Worm (Caenorhabditis elegans): ENCODE results near the gene cox-16.

Gene cox-16

DNA sequence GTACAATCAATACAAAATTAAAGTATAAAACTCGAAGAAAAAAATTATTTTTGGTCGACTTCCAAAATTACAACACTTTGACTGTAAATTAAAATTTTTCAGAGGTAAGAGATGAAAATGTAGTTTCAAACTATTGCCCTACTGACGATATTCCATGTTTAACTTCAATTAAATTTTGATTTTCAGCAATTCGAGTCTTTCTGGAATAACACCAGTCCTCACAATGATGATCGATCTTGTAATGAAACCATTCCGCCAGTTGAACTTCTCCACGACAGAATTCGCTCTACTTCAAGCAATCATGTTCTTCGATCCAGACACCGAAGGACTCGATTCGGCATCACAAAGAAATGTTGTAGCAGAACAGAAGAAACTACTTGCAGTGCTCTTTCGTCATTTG, 26.9 kb downstream of the cox-16 start:
- TF ChIP-seq ham-2 (GFP tag; optimal IDR thresholded peaks at IDR 0.05) (no peak), elt-3 (tag; optimal IDR thresholded peaks at IDR 0.05) (no peak), unc-62 (GFP tag; optimal IDR thresholded peaks at IDR 0.05) (no peak), mab-5 (tag; optimal IDR thresholded peaks at IDR 0.05) (no peak), bed-3 (GFP tag; optimal IDR thresholded peaks at IDR 0.05) (no peak), flh-1 (GFP tag; optimal IDR thresholded peaks at IDR 0.05) (no peak), sem-2 (GFP tag; optimal IDR thresholded peaks at IDR 0.05) (no peak), lsy-2 (tag; optimal IDR thresholded peaks at IDR 0.05) (no peak), lin-13 (tag; optimal IDR thresholded peaks at IDR 0.05) (no peak)

DNA sequence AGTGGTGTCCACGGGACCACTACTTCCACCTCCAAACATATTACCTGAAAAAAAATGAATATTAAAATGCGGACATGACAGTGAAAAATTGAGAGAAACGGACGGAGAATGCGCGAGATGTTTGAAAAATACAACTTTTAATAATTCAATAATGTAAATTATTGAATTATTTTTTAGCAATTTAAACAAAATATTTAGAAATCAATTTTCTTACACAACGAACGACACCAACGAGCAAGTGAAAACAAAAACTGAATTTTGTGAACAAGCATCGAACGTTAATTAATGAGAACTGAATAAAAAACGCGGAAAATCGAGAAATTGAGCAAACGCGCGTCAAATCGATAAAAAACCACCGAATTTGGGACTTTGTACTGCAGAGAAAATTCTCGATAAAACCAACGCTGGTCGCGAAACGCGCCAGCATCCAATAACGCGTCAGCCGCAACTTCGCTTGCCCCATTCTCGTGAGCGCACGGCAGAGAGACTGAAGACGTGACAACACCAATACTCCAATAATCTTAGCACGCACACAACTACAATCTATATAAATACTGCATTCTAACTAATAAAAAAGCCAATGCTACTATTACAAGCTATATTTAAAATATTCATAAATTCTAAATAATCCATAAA, 31.1 kb downstream of the cox-16 start, which contains the start of the genes dnj-19 and nhr-47:
Gene dnj-19 (minus strand): TSS at position 51 of the 636 bp plus-strand sequence.
Gene nhr-47 (plus strand): TSS at position 447 of the 636 bp plus-strand sequence.
- no peak for TF ChIP-seq elt-3 (tag; optimal IDR thresholded peaks at IDR 0.05)
- no peak for TF ChIP-seq snpc-4 (tag; optimal IDR thresholded peaks at IDR 0.05)
- no peak for TF ChIP-seq nhr-28 (tag; optimal IDR thresholded peaks at IDR 0.05)
- no peak for TF ChIP-seq nhr-76 (tag; optimal IDR thresholded peaks at IDR 0.05)
- no peak for TF ChIP-seq elt-1 (tag; optimal IDR thresholded peaks at IDR 0.05; ENCODE audit: borderline replicate concordance, insufficient read depth)
- TF ChIP-seq bed-3 (GFP tag; optimal IDR thresholded peaks at IDR 0.05), result peak; percentile 51
- peak; percentile 65 for TF ChIP-seq unc-120 (tag; optimal IDR thresholded peaks at IDR 0.05; ENCODE audit: poor library complexity, severe bottlenecking)
- TF ChIP-seq lsy-2 (tag; optimal IDR thresholded peaks at IDR 0.05), result peak; percentile 72
- peak; percentile 68 for TF ChIP-seq ceh-43 (GFP tag; optimal IDR thresholded peaks at IDR 0.05)
- peak; percentile 14 for TF ChIP-seq tbx-8 (GFP tag; optimal IDR thresholded peaks at IDR 0.05)
- no peak for TF ChIP-seq nhr-2 (tag; optimal IDR thresholded peaks at IDR 0.05)
- TF ChIP-seq sem-2 (GFP tag; optimal IDR thresholded peaks at IDR 0.05), result peak; percentile 28
- peak; percentile 84 for TF ChIP-seq pha-4 (tag; optimal IDR thresholded peaks at IDR 0.05)
- peak; percentile 7 for TF ChIP-seq hlh-1 (tag; optimal IDR thresholded peaks at IDR 0.05)
- peak; percentile 72 for TF ChIP-seq drap-1 (GFP tag; optimal IDR thresholded peaks at IDR 0.05)
- TF ChIP-seq ces-1 (GFP tag; optimal IDR thresholded peaks at IDR 0.05), result peak; percentile 45
- TF ChIP-seq M03D4.4 (tag; optimal IDR thresholded peaks at IDR 0.05), result peak; percentile 65
- no peak for TF ChIP-seq ceh-83 (GFP tag; optimal IDR thresholded peaks at IDR 0.05)
- no peak for TF ChIP-seq mab-5 (tag; optimal IDR thresholded peaks at IDR 0.05)
- peak; percentile 76 for TF ChIP-seq mls-2 (tag; optimal IDR thresholded peaks at IDR 0.05)
- TF ChIP-seq flh-1 (GFP tag; optimal IDR thresholded peaks at IDR 0.05), result no peak
- peak; percentile 70 for TF ChIP-seq nhr-237 (tag; optimal IDR thresholded peaks at IDR 0.05)
- no peak for TF ChIP-seq ham-2 (GFP tag; optimal IDR thresholded peaks at IDR 0.05)
- peak; percentile 5 for TF ChIP-seq ztf-11 (tag; optimal IDR thresholded peaks at IDR 0.05)
- peak; percentile 90 for TF ChIP-seq sptf-1 (tag; optimal IDR thresholded peaks at IDR 0.05)
- peak; percentile 19 for TF ChIP-seq unc-62 (GFP tag; optimal IDR thresholded peaks at IDR 0.05)
- TF ChIP-seq mep-1 (tag; optimal IDR thresholded peaks at IDR 0.05), result peak; percentile 89
- TF ChIP-seq blmp-1 (tag; optimal IDR thresholded peaks at IDR 0.05), result no peak
- peak; percentile 37 for TF ChIP-seq lin-32 (GFP tag; optimal IDR thresholded peaks at IDR 0.05)
- TF ChIP-seq cnd-1 (tag; optimal IDR thresholded peaks at IDR 0.05), result peak; percentile 81
- peak; percentile 95 for TF ChIP-seq lin-13 (tag; optimal IDR thresholded peaks at IDR 0.05)
- TF ChIP-seq ceh-39 (tag; optimal IDR thresholded peaks at IDR 0.05), result peak; percentile 65
- no peak for TF ChIP-seq unc-39 (tag; optimal IDR thresholded peaks at IDR 0.05)
- peak; percentile 13 for TF ChIP-seq nhr-12 (tag; optimal IDR thresholded peaks at IDR 0.05)
- TF ChIP-seq zip-8 (tag; optimal IDR thresholded peaks at IDR 0.05), result no peak

DNA sequence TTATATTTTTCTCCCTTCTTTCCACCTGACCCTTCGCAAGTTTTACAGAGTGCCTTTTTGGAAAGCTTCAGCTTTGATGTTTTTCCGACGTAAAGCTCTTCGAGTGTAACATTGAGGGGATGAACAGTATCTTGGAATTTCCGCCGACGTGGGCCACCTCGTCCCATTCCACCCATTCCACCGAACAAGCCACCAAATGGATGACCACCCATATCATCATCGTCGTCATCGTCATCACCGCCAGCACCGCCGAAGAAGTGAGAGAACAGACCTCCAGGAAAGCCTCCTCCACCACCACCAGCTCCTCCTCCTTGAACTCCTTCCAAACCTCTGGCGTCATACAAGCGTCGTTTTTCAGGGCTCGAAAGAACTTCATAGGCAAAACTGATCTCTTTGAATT, 31.7 kb downstream of the cox-16 start:
- TF ChIP-seq unc-62 (GFP tag; optimal IDR thresholded peaks at IDR 0.05) (no peak), M03D4.4 (tag; optimal IDR thresholded peaks at IDR 0.05) (no peak), unc-120 (tag; optimal IDR thresholded peaks at IDR 0.05; ENCODE audit: poor library complexity, severe bottlenecking) (no peak), lin-13 (tag; optimal IDR thresholded peaks at IDR 0.05) (no peak), nhr-12 (tag; optimal IDR thresholded peaks at IDR 0.05) (no peak), drap-1 (GFP tag; optimal IDR thresholded peaks at IDR 0.05) (no peak), nhr-237 (tag; optimal IDR thresholded peaks at IDR 0.05) (no peak), snpc-4 (tag; optimal IDR thresholded peaks at IDR 0.05) (no peak), elt-3 (tag; optimal IDR thresholded peaks at IDR 0.05) (no peak), ham-2 (GFP tag; optimal IDR thresholded peaks at IDR 0.05) (no peak), nhr-76 (tag; optimal IDR thresholded peaks at IDR 0.05) (no peak), nhr-2 (tag; optimal IDR thresholded peaks at IDR 0.05) (no peak)

Data from whole organism, mixed stage, embryonic.